Worm (Caenorhabditis elegans) whole organism, midembryonic: ENCODE measurements around the gene C06G4.6.

Source experiments
- T22C8.4 ChIP-seq: fragments of 200-800 bp; sonication (Bioruptor generic); IDR thresholded peaks from 2 replicates; pipeline ENCODE4 v1.3.6; 2022; ENCODE audit warnings: missing genetic modification characterization, missing compliant biosample characterization
- cog-1 ChIP-seq: sonication (generic microtip); optimal IDR thresholded peaks from 2 replicates; lab custom pipeline; 2016; ENCODE audit warnings: missing genetic modification characterization, missing compliant biosample characterization
- flt-1 ChIP-seq: fragments of 200-800 bp; sonication (Bioruptor generic); IDR thresholded peaks from 2 replicates; pipeline ENCODE4 v1.3.6; 2022; ENCODE audit warnings: missing genetic modification characterization, missing compliant biosample characterization
- klf-2 ChIP-seq: fragments of 200-800 bp; sonication (Bioruptor generic); conservative IDR thresholded peaks from 2 replicates; pipeline ENCODE4 v1.3.6; 2022; ENCODE audit warnings: missing genetic modification reagents, missing genetic modification characterization, missing compliant biosample characterization
- med-1 ChIP-seq: sonication (generic microtip); optimal IDR thresholded peaks from 2 replicates; lab custom pipeline; 2017; ENCODE audit warnings: missing genetic modification characterization, mild to moderate bottlenecking, missing compliant biosample characterization, antibody characterized with exemption, missing genetic modification reagents; ENCODE audit not compliant: insufficient read depth
- ref-1 ChIP-seq: fragments of 200-800 bp; sonication (Bioruptor generic); conservative IDR thresholded peaks from 2 replicates; pipeline ENCODE4 v1.3.6; 2022; ENCODE audit warnings: missing genetic modification reagents, missing genetic modification characterization, missing compliant biosample characterization
- tab-1 ChIP-seq: fragments of 200-800 bp; sonication (Bioruptor generic); IDR thresholded peaks from 2 replicates; pipeline ENCODE4 v1.3.6; 2022; ENCODE audit warnings: missing genetic modification characterization, missing compliant biosample characterization
- ztf-23 ChIP-seq: fragments of 200-800 bp; sonication (Bioruptor generic); IDR thresholded peaks from 2 replicates; pipeline ENCODE4 v1.3.6; 2022; ENCODE audit warnings: missing genetic modification reagents, missing genetic modification characterization, missing compliant biosample characterization
- ztf-29 ChIP-seq: fragments of 200-800 bp; sonication (Bioruptor generic); IDR thresholded peaks from 2 replicates; pipeline ENCODE4 v1.3.6; 2022; ENCODE audit warnings: missing genetic modification reagents, missing genetic modification characterization, missing compliant biosample characterization

The C06G4.6 gene

ce11 chrIII:8044717-8045116 lies 40.5 kb downstream of the C06G4.6 start, which contains the start of gene spcs-3:
spcs-3 (plus strand) TSS chrIII:8045017.
- no peak for TF ChIP-seq T22C8.4 (GFP tag; lab: Robert Waterston, UW)

- no peak for TF ChIP-seq T22C8.4 (GFP tag; lab: Robert Waterston, UW)
Observed at ce11 chrIII:8045734-8046133, 41.5 kb downstream of the C06G4.6 start, which contains the start of gene K12H4.3. K12H4.3 (plus strand) TSS chrIII:8046034.

- TF ChIP-seq tab-1 (GFP tag; lab: Robert Waterston, UW) = no peak
- no peak for TF ChIP-seq med-1
- no peak for TF ChIP-seq ref-1 (GFP tag; lab: Robert Waterston, UW)
- TF ChIP-seq klf-2 (GFP tag; lab: Robert Waterston, UW) = no peak
- no peak for TF ChIP-seq flt-1
- no peak for TF ChIP-seq cog-1 (tag; lab: Kevin White, UChicago)
- TF ChIP-seq ztf-29 (GFP tag; lab: Robert Waterston, UW) = no peak
- no peak for TF ChIP-seq ztf-23 (GFP tag; lab: Robert Waterston, UW)
- TF ChIP-seq T22C8.4 (GFP tag; lab: Robert Waterston, UW) = no peak
Observed at ce11 chrIII:8047412-8047811, 43.2 kb downstream of the C06G4.6 start, which contains the start of gene K12H4.2. K12H4.2 (plus strand) TSS chrIII:8047712.

ce11 chrIII:8050944-8051343 lies 46.8 kb downstream of the C06G4.6 start, which contains the start of gene K12H4.7:
K12H4.7 (minus strand) TSS chrIII:8051081.
- TF ChIP-seq klf-2 (GFP tag; lab: Robert Waterston, UW) (no peak), flt-1 (no peak), ref-1 (GFP tag; lab: Robert Waterston, UW) (no peak), ztf-23 (GFP tag; lab: Robert Waterston, UW) (no peak), tab-1 (GFP tag; lab: Robert Waterston, UW) (no peak), ztf-29 (GFP tag; lab: Robert Waterston, UW) (no peak), T22C8.4 (GFP tag; lab: Robert Waterston, UW) (no peak), cog-1 (tag; lab: Kevin White, UChicago) (no peak), med-1 (no peak)

ce11 chrIII:8051838-8052237 lies 47.6 kb downstream of the C06G4.6 start:
- TF ChIP-seq ztf-29 (GFP tag; lab: Robert Waterston, UW) (no peak), tab-1 (GFP tag; lab: Robert Waterston, UW) (no peak), ref-1 (GFP tag; lab: Robert Waterston, UW) (no peak), med-1 (no peak), T22C8.4 (GFP tag; lab: Robert Waterston, UW) (no peak), cog-1 (tag; lab: Kevin White, UChicago) (no peak), flt-1 (no peak), ztf-23 (GFP tag; lab: Robert Waterston, UW) (no peak)
